Fruit fly (Drosophila melanogaster) whole organism, embryonic: ENCODE results near the gene cyr.

ENCODE experiments used
- Adf1 ChIP-seq: fragments of 200-800 bp; sonication (Bioruptor generic); IDR thresholded peaks from 2 replicates; pipeline ENCODE4 v1.3.6; 2022; ENCODE audit warnings: missing biosample characterization, missing genetic modification characterization
- Aef1 ChIP-seq: fragments of 200-800 bp; sonication (Bioruptor generic); IDR thresholded peaks from 3 replicates; pipeline ENCODE4 v1.3.6; 2022; ENCODE audit warnings: missing biosample characterization, missing genetic modification characterization
- Bgb ChIP-seq: fragments of 200-800 bp; sonication (Bioruptor generic); IDR thresholded peaks from 2 replicates; pipeline ENCODE4 v1.3.6; 2022; ENCODE audit warnings: missing biosample characterization, missing genetic modification characterization; ENCODE audit not compliant: partially characterized antibody
- CG10321 ChIP-seq: fragments of 200-800 bp; sonication (Bioruptor generic); IDR thresholded peaks from 2 replicates; pipeline ENCODE4 v1.3.6; 2022; ENCODE audit warnings: missing biosample characterization, missing genetic modification characterization
- CG11093 ChIP-seq: fragments of 200-800 bp; sonication (Bioruptor generic); IDR thresholded peaks from 3 replicates; pipeline ENCODE4 v1.3.6; 2022; ENCODE audit warnings: missing biosample characterization, missing genetic modification characterization
- CG11504 ChIP-seq: fragments of 200-800 bp; sonication (Bioruptor generic); optimal IDR thresholded peaks from 3 replicates; lab custom pipeline; 2019; ENCODE audit warnings: missing biosample characterization, mild to moderate bottlenecking, missing genetic modification characterization, moderate library complexity
- CG11695 ChIP-seq: fragments of 200-800 bp; sonication (Bioruptor generic); IDR thresholded peaks from 3 replicates; pipeline ENCODE4 v1.3.6; 2022; ENCODE audit warnings: missing biosample characterization, missing genetic modification characterization
- CG15011 ChIP-seq: fragments of 200-800 bp; sonication (Bioruptor generic); optimal IDR thresholded peaks from 3 replicates; lab custom pipeline; 2018; ENCODE audit warnings: missing biosample characterization, mild to moderate bottlenecking, missing genetic modification characterization
- CG1603 ChIP-seq: fragments of 200-800 bp; sonication (Bioruptor generic); optimal IDR thresholded peaks from 2 replicates; lab custom pipeline; 2019; ENCODE audit warnings: missing biosample characterization, mild to moderate bottlenecking, missing genetic modification characterization, moderate library complexity
- CG16863 ChIP-seq: fragments of 200-800 bp; sonication (Bioruptor generic); optimal IDR thresholded peaks from 3 replicates; lab custom pipeline; 2016; ENCODE audit warnings: missing biosample characterization, missing genetic modification characterization
- CG17802 ChIP-seq: fragments of 200-800 bp; sonication (Bioruptor generic); optimal IDR thresholded peaks from 2 replicates; lab custom pipeline; 2018; ENCODE audit warnings: missing biosample characterization, mild to moderate bottlenecking, missing genetic modification characterization, moderate library complexity
- CG18764 ChIP-seq: fragments of 200-800 bp; sonication (Bioruptor generic); optimal IDR thresholded peaks from 3 replicates; lab custom pipeline; 2016; ENCODE audit warnings: missing biosample characterization, missing genetic modification characterization
- CG3163 ChIP-seq: fragments of 200-800 bp; sonication (Bioruptor generic); optimal IDR thresholded peaks from 3 replicates; lab custom pipeline; 2016; ENCODE audit warnings: missing biosample characterization, missing genetic modification characterization
- CG4282 ChIP-seq: fragments of 200-800 bp; sonication (Bioruptor generic); optimal IDR thresholded peaks from 2 replicates; lab custom pipeline; 2016; ENCODE audit warnings: missing biosample characterization, missing genetic modification characterization
- CG4328 ChIP-seq: fragments of 200-800 bp; sonication (Bioruptor generic); optimal IDR thresholded peaks from 3 replicates; lab custom pipeline; 2017; ENCODE audit warnings: missing biosample characterization, missing genetic modification reagents, missing genetic modification characterization
- CG4424 ChIP-seq: fragments of 200-800 bp; sonication (Bioruptor generic); optimal IDR thresholded peaks from 3 replicates; lab custom pipeline; 2016; ENCODE audit warnings: missing biosample characterization, missing genetic modification characterization
- CG7271 ChIP-seq: fragments of 200-800 bp; sonication (Bioruptor generic); optimal IDR thresholded peaks from 2 replicates; lab custom pipeline; 2018; ENCODE audit warnings: missing biosample characterization, mild to moderate bottlenecking, missing genetic modification characterization, moderate library complexity
- CG7839 ChIP-seq: fragments of 200-800 bp; sonication (Bioruptor generic); optimal IDR thresholded peaks from 3 replicates; lab custom pipeline; 2018; ENCODE audit warnings: missing biosample characterization, mild to moderate bottlenecking, missing genetic modification characterization, moderate library complexity
- CG8388 ChIP-seq: fragments of 200-800 bp; sonication (Bioruptor generic); optimal IDR thresholded peaks from 2 replicates; lab custom pipeline; 2019; ENCODE audit warnings: missing biosample characterization, mild to moderate bottlenecking, missing genetic modification characterization, moderate library complexity
- CG9727 ChIP-seq: fragments of 200-800 bp; sonication (Bioruptor generic); optimal IDR thresholded peaks from 3 replicates; lab custom pipeline; 2017; ENCODE audit warnings: missing biosample characterization, mild to moderate bottlenecking, missing genetic modification characterization
- CTCF ChIP-seq: fragments of 200-800 bp; sonication (Bioruptor generic); optimal IDR thresholded peaks from 2 replicates; lab custom pipeline; 2017; ENCODE audit warnings: missing biosample characterization, mild to moderate bottlenecking, missing genetic modification characterization, moderate library complexity
- Dek ChIP-seq: fragments of 200-800 bp; sonication (Bioruptor generic); optimal IDR thresholded peaks from 3 replicates; lab custom pipeline; 2019; ENCODE audit warnings: missing biosample characterization, mild to moderate bottlenecking, missing genetic modification characterization, moderate library complexity
- Doc3 ChIP-seq: fragments of 200-800 bp; sonication (Bioruptor generic); IDR thresholded peaks from 3 replicates; pipeline ENCODE4 v1.3.6; 2022; ENCODE audit warnings: missing biosample characterization, missing genetic modification characterization; ENCODE audit not compliant: partially characterized antibody
- ERR ChIP-seq: fragments of 200-800 bp; sonication (Bioruptor generic); optimal IDR thresholded peaks from 2 replicates; lab custom pipeline; 2016; ENCODE audit warnings: missing biosample characterization, missing genetic modification characterization
- HHEX ChIP-seq: fragments of 200-800 bp; sonication (Bioruptor generic); optimal IDR thresholded peaks from 3 replicates; lab custom pipeline; 2017; ENCODE audit warnings: missing biosample characterization, mild to moderate bottlenecking, missing genetic modification characterization, missing genetic modification reagents
- HLH54F ChIP-seq: fragments of 200-800 bp; sonication (Bioruptor generic); optimal IDR thresholded peaks from 3 replicates; lab custom pipeline; 2016; ENCODE audit warnings: missing biosample characterization, missing genetic modification characterization
- HLHmδ ChIP-seq: fragments of 200-800 bp; sonication (Bioruptor generic); optimal IDR thresholded peaks from 2 replicates; lab custom pipeline; 2018; ENCODE audit warnings: missing biosample characterization, mild to moderate bottlenecking, missing genetic modification characterization, moderate library complexity
- Hmx ChIP-seq: fragments of 200-800 bp; sonication (Bioruptor generic); optimal IDR thresholded peaks from 2 replicates; lab custom pipeline; 2016; ENCODE audit warnings: missing biosample characterization, missing genetic modification characterization
- Lpt ChIP-seq: fragments of >200 bp; optimal IDR thresholded peaks from 2 replicates; lab custom pipeline; 2018; ENCODE audit warnings: missing biosample characterization, missing genetic modification characterization
- Meics ChIP-seq: fragments of 200-800 bp; sonication (Bioruptor generic); optimal IDR thresholded peaks from 2 replicates; lab custom pipeline; 2017; ENCODE audit warnings: missing biosample characterization, mild to moderate bottlenecking, missing genetic modification characterization
- Six4 ChIP-seq: fragments of 200-800 bp; sonication (Bioruptor generic); optimal IDR thresholded peaks from 2 replicates; lab custom pipeline; 2016; ENCODE audit warnings: missing biosample characterization, missing genetic modification characterization
- Sry-β ChIP-seq: fragments of 200-800 bp; sonication (Bioruptor generic); optimal IDR thresholded peaks from 2 replicates; lab custom pipeline; 2018; ENCODE audit warnings: missing biosample characterization, mild to moderate bottlenecking, missing genetic modification characterization, moderate library complexity
- Ssrp ChIP-seq: fragments of 200-800 bp; sonication (Bioruptor generic); optimal IDR thresholded peaks from 2 replicates; lab custom pipeline; 2018; ENCODE audit warnings: missing biosample characterization, mild to moderate bottlenecking, missing genetic modification characterization, moderate library complexity
- ara ChIP-seq: fragments of 200-800 bp; sonication (Bioruptor generic); IDR thresholded peaks from 2 replicates; pipeline ENCODE4 v1.3.6; 2022; ENCODE audit warnings: missing biosample characterization, missing genetic modification characterization
- az2 ChIP-seq: fragments of 200-800 bp; sonication (Bioruptor generic); optimal IDR thresholded peaks from 3 replicates; lab custom pipeline; 2016; ENCODE audit warnings: missing biosample characterization, missing genetic modification characterization
- cwo ChIP-seq: fragments of 200-800 bp; sonication (Bioruptor generic); optimal IDR thresholded peaks from 3 replicates; lab custom pipeline; 2017; ENCODE audit warnings: missing biosample characterization, missing genetic modification characterization, mild to moderate bottlenecking, moderate library complexity, missing genetic modification reagents
- dmrt99B ChIP-seq: fragments of 200-800 bp; sonication (Bioruptor generic); optimal IDR thresholded peaks from 2 replicates; lab custom pipeline; 2018; ENCODE audit warnings: missing biosample characterization, mild to moderate bottlenecking, missing genetic modification characterization, moderate library complexity
- ewg ChIP-seq: fragments of 200-800 bp; sonication (Bioruptor generic); optimal IDR thresholded peaks from 3 replicates; lab custom pipeline; 2017; ENCODE audit warnings: mild to moderate bottlenecking, missing biosample characterization, missing genetic modification reagents, missing genetic modification characterization
- jumu ChIP-seq: fragments of 200-800 bp; sonication (Bioruptor generic); optimal IDR thresholded peaks from 3 replicates; lab custom pipeline; 2016; ENCODE audit warnings: missing biosample characterization, missing genetic modification characterization
- pum ChIP-seq: fragments of 200-800 bp; sonication (Bioruptor generic); optimal IDR thresholded peaks from 2 replicates; lab custom pipeline; 2016; ENCODE audit warnings: missing biosample characterization, missing genetic modification characterization
- salm ChIP-seq: fragments of 200-800 bp; sonication (Bioruptor generic); optimal IDR thresholded peaks from 2 replicates; lab custom pipeline; 2018; ENCODE audit warnings: missing biosample characterization, mild to moderate bottlenecking, missing genetic modification characterization
- sens ChIP-seq: fragments of 200-800 bp; sonication (Bioruptor generic); peaks from one replicate; lab custom pipeline; 2016; ENCODE audit warnings: missing biosample characterization, missing genetic modification characterization
- sna ChIP-seq: fragments of 200-800 bp; sonication (Bioruptor generic); IDR thresholded peaks from 2 replicates; pipeline ENCODE4 v1.3.6; 2022; ENCODE audit warnings: missing biosample characterization, missing genetic modification characterization; ENCODE audit not compliant: partially characterized antibody
- usp ChIP-seq: fragments of >200 bp; optimal IDR thresholded peaks from 2 replicates; lab custom pipeline; 2017; ENCODE audit warnings: missing biosample characterization, missing genetic modification characterization
- z ChIP-seq: fragments of 200-800 bp; sonication (Bioruptor generic); IDR thresholded peaks from 3 replicates; pipeline ENCODE4 v1.3.6; 2022; ENCODE audit warnings: missing biosample characterization, missing genetic modification characterization
- zen ChIP-seq: fragments of 200-800 bp; sonication (Bioruptor generic); optimal IDR thresholded peaks from 3 replicates; lab custom pipeline; 2018; ENCODE audit warnings: missing biosample characterization, mild to moderate bottlenecking, missing genetic modification characterization, moderate library complexity
- zfh1 ChIP-seq: fragments of 200-800 bp; sonication (Bioruptor generic); IDR thresholded peaks from 3 replicates; pipeline ENCODE4 v1.3.6; 2022; ENCODE audit warnings: missing biosample characterization, missing genetic modification characterization

cyr gene

dm6 chrX:8106281-8107050 is 29.0 kb downstream of the cyr start (continued):
- TF ChIP-seq CG11093 (GFP tag; lab: Robert Waterston, UW) (no peak), Hmx (no peak), Sry-β (GFP tag; lab: Kevin White, UChicago) (no peak)

- TF ChIP-seq HHEX (GFP tag; lab: Kevin White, UChicago) (peak; percentile 85), CG16863 (GFP tag; lab: Kevin White, UChicago) (peak; percentile 73), CG4328 (GFP tag; lab: Kevin White, UChicago) (peak; percentile 77), CG10321 (GFP tag; lab: Robert Waterston, UW) (peak; percentile 47; the same call in 1 of the 2 replicates), pum (GFP tag; lab: Kevin White, UChicago) (no peak), Doc3 (GFP tag; lab: Robert Waterston, UW) (peak; percentile 37; the same call in 1 of the 3 replicates), CG7271 (no peak), CTCF (peak; percentile 7), Six4 (GFP tag; lab: Kevin White, UChicago) (peak; percentile 73), CG3163 (GFP tag; lab: Kevin White, UChicago) (peak; percentile 10), CG17802 (tag; lab: Kevin White, UChicago) (peak; percentile 67), Ssrp (tag; lab: Kevin White, UChicago) (peak; percentile 20), Adf1 (GFP tag; lab: Robert Waterston, UW) (0 out of 2 replicates have a peak, but pooled peaks have one; percentile 19), dmrt99B (peak; percentile 94), Lpt (GFP tag; lab: Kevin White, UChicago) (no peak), CG8388 (GFP tag; lab: Kevin White, UChicago) (peak; percentile 87), ara (GFP tag; lab: Robert Waterston, UW) (peak; percentile 70), CG4424 (GFP tag; lab: Kevin White, UChicago) (peak; percentile 87), zfh1 (GFP tag; lab: Robert Waterston, UW) (peak; percentile 86), cwo (peak; percentile 74), z (GFP tag; lab: Robert Waterston, UW) (no peak), usp (GFP tag; lab: Kevin White, UChicago) (no peak), Bgb (no peak; the same call in 1 of the 2 replicates), az2 (GFP tag; lab: Kevin White, UChicago) (peak; percentile 85), HLHmδ (GFP tag; lab: Kevin White, UChicago) (no peak), CG7839 (peak; percentile 92), salm (tag; lab: Kevin White, UChicago) (peak; percentile 88), CG4282 (GFP tag; lab: Kevin White, UChicago) (no peak), CG11695 (GFP tag; lab: Robert Waterston, UW) (peak; percentile 80), HLH54F (peak; percentile 60), CG11504 (tag; lab: Kevin White, UChicago) (peak; percentile 77), jumu (GFP tag; lab: Kevin White, UChicago) (no peak), CG1603 (tag; lab: Kevin White, UChicago) (peak; percentile 91), Aef1 (GFP tag; lab: Robert Waterston, UW) (peak; percentile 87), zen (tag; lab: Kevin White, UChicago) (peak; percentile 39), CG18764 (GFP tag; lab: Kevin White, UChicago) (peak; percentile 58), ERR (GFP tag; lab: Kevin White, UChicago) (no peak), CG9727 (GFP tag; lab: Kevin White, UChicago) (peak; percentile 67), ewg (peak; percentile 74), sens (GFP tag; lab: Kevin White, UChicago) (peak; percentile 91), sna (GFP tag; lab: Robert Waterston, UW) (no peak), Meics (GFP tag; lab: Kevin White, UChicago) (peak; percentile 82), Dek (peak; percentile 77), CG15011 (GFP tag; lab: Kevin White, UChicago) (peak; percentile 76)
Measured at dm6 chrX:8101479-8102198, 33.9 kb downstream of the cyr start, which contains the start of gene CG2258. Gene CG2258 (minus strand): TSS chrX:8102095.
